Worm (Caenorhabditis elegans) whole organism, mixed stage, embryonic: ENCODE data around the gene W03F8.6.
"Not testable (repeated sequence)": the region's sequence is repeated elsewhere in the genome, so short reads cannot be mapped to it uniquely, and the experiment has no call there.

Experiments
- mab-5 ChIP-seq: fragments of 150-350 bp; optimal IDR thresholded peaks from 2 replicates; lab custom pipeline; 2014; ENCODE audit warnings: missing biosample characterization, missing genetic modification characterization
- mep-1 ChIP-seq: fragments of 150-350 bp; optimal IDR thresholded peaks from 2 replicates; lab custom pipeline; 2017; ENCODE audit warnings: missing biosample characterization, missing genetic modification reagents, missing genetic modification characterization, inconsistent platforms
- nhr-237 ChIP-seq: fragments of 150-350 bp; optimal IDR thresholded peaks from 2 replicates; lab custom pipeline; 2014; ENCODE audit warnings: missing biosample characterization, missing genetic modification characterization
- pha-4 ChIP-seq: fragments of 150-350 bp; optimal IDR thresholded peaks from 2 replicates; lab custom pipeline; 2018; ENCODE audit warnings: missing biosample characterization, missing genetic modification reagents, missing genetic modification characterization

ce11 chrIV:5225277-5225822 lies 39.0 kb upstream of the W03F8.6 start, which contains the start of gene cylc-1:
- TF ChIP-seq pha-4 (tag; lab: Kevin White, UChicago); mab-5 (tag; lab: Kevin White, UChicago); nhr-237; mep-1 (tag; lab: Kevin White, UChicago): not testable (repeated sequence)
